Worm (Caenorhabditis elegans) whole organism, mixed stage, embryonic: Measurements from ENCODE around the gene irk-1.

ENCODE experiments used
- lin-13 ChIP-seq: fragments of 150-350 bp; optimal IDR thresholded peaks from 2 replicates; lab custom pipeline; 2014; ENCODE audit warnings: missing biosample characterization, missing genetic modification characterization
- nhr-12 ChIP-seq: fragments of 150-350 bp; optimal IDR thresholded peaks from 2 replicates; lab custom pipeline; 2014; ENCODE audit warnings: missing biosample characterization, missing genetic modification characterization
- nhr-28 ChIP-seq: fragments of 150-350 bp; optimal IDR thresholded peaks from 2 replicates; lab custom pipeline; 2014; ENCODE audit warnings: missing biosample characterization, missing genetic modification characterization
- snpc-4 ChIP-seq: fragments of 150-350 bp; optimal IDR thresholded peaks from 2 replicates; lab custom pipeline; 2014; ENCODE audit warnings: missing biosample characterization, missing genetic modification characterization
- unc-62 ChIP-seq: fragments of 150-350 bp; optimal IDR thresholded peaks from 2 replicates; lab custom pipeline; 2014; ENCODE audit warnings: missing biosample characterization, missing genetic modification reagents, missing genetic modification characterization
- zip-8 ChIP-seq: fragments of 150-350 bp; optimal IDR thresholded peaks from 2 replicates; lab custom pipeline; 2014; ENCODE audit warnings: missing biosample characterization, missing genetic modification characterization

DNA sequence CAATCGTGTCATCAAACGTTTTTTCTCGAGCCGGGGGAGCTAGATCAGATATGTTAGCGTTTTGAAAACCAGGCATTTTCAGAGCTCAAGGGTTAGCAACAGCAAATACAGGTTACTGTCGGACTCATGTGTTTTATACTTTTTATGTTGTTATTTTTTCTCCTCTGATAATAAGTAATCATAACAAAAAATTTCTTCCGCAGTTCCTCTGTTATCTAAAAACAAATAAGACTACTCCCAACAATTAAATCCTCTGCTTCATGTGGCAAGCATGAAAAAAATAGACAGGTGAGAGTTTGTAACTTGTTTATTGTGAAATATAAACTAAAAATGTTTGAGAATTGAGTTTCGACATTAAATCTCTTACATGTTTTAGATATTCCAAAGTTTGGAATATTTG, 59.3 kb downstream of the irk-1 start, which contains the start of gene smf-2:
- TF ChIP-seq zip-8 (tag; lab: Kevin White, UChicago), result no peak
- TF ChIP-seq unc-62 (GFP tag; lab: Kevin White, UChicago), result no peak
- no peak for TF ChIP-seq nhr-12 (tag; lab: Kevin White, UChicago)
- TF ChIP-seq nhr-28 (tag; lab: Kevin White, UChicago), result no peak
- no peak for TF ChIP-seq lin-13 (tag; lab: Kevin White, UChicago)
- TF ChIP-seq snpc-4 (tag; lab: Kevin White, UChicago), result no peak
